Worm (Caenorhabditis elegans): Measurements from ENCODE around the gene F47B8.5.

F47B8.5 gene

DNA sequence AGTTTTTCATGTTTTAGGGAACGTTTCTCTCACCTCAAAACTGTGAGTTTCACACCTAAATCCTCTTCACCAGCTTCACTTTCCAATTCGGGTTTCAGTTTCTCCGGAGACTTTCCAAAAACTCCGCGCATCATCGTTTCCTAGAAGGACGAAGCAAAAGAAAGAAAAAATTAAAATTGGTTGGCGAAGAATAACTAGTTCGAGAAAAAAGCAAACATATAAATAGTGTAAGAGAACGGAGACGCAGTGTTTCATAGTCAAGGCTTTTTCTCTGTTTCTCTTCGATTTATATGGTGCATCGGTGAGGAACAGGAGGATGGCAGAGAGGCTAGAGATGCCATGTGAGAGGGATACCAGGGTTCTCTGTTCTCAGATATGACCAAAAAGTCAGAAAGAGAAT, 4.9 kb downstream of the F47B8.5 start, which contains the start of gene F47B8.3:
F47B8.3 (minus strand) TSS at position 261 of the 400 bp plus-strand sequence.
- no peak for TF ChIP-seq cebp-1 (GFP tag; IDR thresholded peaks at IDR 0.05)
- peak; percentile 70 for TF ChIP-seq cebp-1 (tag; optimal IDR thresholded peaks at IDR 0.05)
- no peak for TF ChIP-seq lsl-1 (GFP tag; optimal IDR thresholded peaks at IDR 0.05)
- TF ChIP-seq hmg-1.2 (GFP tag; IDR thresholded peaks at IDR 0.05): peak; percentile 75; the same call in 1 of the 2 replicates

DNA sequence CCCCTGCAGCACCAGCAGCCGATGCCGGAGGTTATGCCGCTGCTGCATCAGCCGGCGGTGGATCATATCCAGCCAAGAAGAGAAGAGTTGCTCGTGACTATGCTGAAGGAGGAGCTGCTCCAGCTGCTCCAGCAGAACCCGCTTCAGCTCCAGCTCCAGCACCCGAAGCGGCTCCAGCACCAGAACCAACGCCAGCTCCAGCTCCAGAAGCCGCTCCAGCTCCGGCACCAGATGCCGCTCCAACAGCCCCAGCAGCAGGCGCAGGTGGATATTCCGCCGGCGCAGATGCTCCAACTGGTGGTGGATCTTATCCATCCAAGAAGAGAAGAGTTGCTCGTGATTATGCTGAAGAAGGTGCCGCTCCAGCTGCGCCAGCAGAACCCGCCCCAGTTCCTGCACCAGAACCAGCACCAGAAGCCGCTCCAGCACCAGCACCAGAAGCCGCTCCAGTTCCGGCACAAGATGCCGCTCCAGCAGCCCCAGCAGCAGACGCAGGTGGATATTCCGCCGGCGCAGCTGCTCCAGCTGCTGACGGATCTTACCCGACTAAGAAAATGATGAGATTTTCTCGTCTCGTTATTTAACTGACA, 6.9 kb downstream of the F47B8.5 start:
- TF ChIP-seq madf-3 (GFP tag; IDR thresholded peaks at IDR 0.05) (no peak), B0336.3 (GFP tag; IDR thresholded peaks at IDR 0.05) (peak; percentile 31; the same call in 1 of the 2 replicates), lin-35 (GFP tag; optimal IDR thresholded peaks at IDR 0.05) (no peak), nfyb-1 (GFP tag; IDR thresholded peaks at IDR 0.05) (0 out of 2 replicates have a peak, but pooled peaks have one; percentile 30), bed-2 (GFP tag; IDR thresholded peaks at IDR 0.05) (no peak), tbp1 (GFP tag; optimal IDR thresholded peaks at IDR 0.05) (no peak), F57A8.1 (GFP tag; optimal IDR thresholded peaks at IDR 0.05) (peak; percentile 31), F10E7.11 (tag; optimal IDR thresholded peaks at IDR 0.05) (no peak), repo-1 (tag; optimal IDR thresholded peaks at IDR 0.05) (no peak), athp-1 (tag; optimal IDR thresholded peaks at IDR 0.05) (peak; percentile 15), egrh-3 (GFP tag; IDR thresholded peaks at IDR 0.05) (peak; percentile 98), ztf-3 (GFP tag; optimal IDR thresholded peaks at IDR 0.05) (no peak), pbrm-1 (GFP tag; IDR thresholded peaks at IDR 0.05) (0 out of 2 replicates have a peak, but pooled peaks have one; percentile 14), attf-3 (GFP tag; conservative IDR thresholded peaks at IDR 0.05) (no peak), ccch-3 (GFP tag; optimal IDR thresholded peaks at IDR 0.05) (no peak), hmg-1.2 (GFP tag; IDR thresholded peaks at IDR 0.05) (no peak), aptf-3 (GFP tag; IDR thresholded peaks at IDR 0.05) (no peak), cebp-1 (GFP tag; IDR thresholded peaks at IDR 0.05) (no peak), cebp-1 (tag; optimal IDR thresholded peaks at IDR 0.05) (peak; percentile 26), attf-5 (GFP tag; optimal IDR thresholded peaks at IDR 0.05) (peak; percentile 23), ama-1 (optimal IDR thresholded peaks at IDR 0.05) (no peak), ama-1 (GFP tag; optimal IDR thresholded peaks at IDR 0.05) (no peak), zfh-2 (GFP tag; conservative IDR thresholded peaks at IDR 0.05) (peak; percentile 95)

DNA sequence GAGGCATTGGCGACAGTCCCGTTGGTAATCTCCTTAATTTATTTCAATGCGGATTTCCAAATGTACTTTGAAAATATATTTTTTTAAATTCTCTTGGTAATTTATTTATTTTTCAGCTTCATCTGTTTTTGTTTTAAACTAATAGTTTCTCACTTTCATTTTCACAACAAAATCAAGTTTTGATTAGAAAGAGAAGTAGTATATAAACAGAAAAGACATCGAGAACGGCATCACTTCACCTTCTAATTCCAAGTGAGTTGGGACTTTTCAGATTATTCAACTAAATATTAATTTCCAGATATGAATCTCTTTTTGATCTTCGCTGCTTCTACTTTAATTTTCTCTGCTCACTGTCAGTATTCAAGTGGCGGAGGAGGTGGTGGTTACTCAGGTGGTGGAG, 7.4 kb downstream of the F47B8.5 start, which contains the start of gene F47B8.14:
F47B8.14 (plus strand) TSS at position 301 of the 400 bp plus-strand sequence.
- no peak for TF ChIP-seq lin-40 (tag; optimal IDR thresholded peaks at IDR 0.05)
- no peak for TF ChIP-seq pha-4 (tag; optimal IDR thresholded peaks at IDR 0.05)
- no peak for TF ChIP-seq die-1 (tag; optimal IDR thresholded peaks at IDR 0.05)
- no peak for TF ChIP-seq snpc-3.4 (tag; optimal IDR thresholded peaks at IDR 0.05)

DNA sequence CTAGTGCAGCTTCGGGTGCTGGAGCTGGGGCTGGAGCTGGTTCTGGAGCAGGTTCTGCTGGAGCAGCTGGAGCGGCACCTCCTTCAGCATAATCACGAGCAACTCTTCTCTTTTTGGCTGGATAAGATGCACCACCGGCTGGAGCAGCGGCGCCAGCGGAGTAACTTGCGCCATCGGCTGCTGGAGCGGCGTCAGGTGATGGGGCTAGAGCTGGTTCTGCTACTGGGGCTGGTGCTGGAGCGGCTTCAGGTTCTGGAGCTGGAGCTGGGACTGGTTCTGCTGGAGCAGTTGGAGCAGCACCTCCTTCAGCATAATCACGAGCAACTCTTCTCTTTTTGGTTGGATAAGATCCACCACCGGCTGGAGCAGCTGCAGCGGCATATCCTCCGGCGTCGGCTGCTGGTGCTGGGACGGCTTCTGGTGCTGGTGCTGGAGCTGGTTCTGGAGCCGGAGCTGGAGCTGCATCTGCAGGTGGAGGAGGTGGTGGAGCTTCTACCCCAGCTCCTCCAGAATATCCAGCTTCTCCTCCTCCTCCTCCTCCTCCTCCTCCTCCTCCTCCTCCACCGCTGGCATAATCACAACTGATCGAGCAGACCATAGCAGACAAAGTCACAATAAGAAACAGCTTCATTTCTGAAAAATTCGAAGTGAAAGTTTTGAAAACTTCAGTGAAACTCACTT, 8.4 kb downstream of the F47B8.5 start, which contains the start of gene F47B8.13:
F47B8.13 (minus strand) TSS at position 631 of the 681 bp plus-strand sequence.
- TF ChIP-seq snpc-3.4 (tag; optimal IDR thresholded peaks at IDR 0.05): no peak
- TF ChIP-seq F23B12.7 (tag; optimal IDR thresholded peaks at IDR 0.05; ENCODE audit: insufficient read depth): no peak
- TF ChIP-seq akir-1 (GFP tag; optimal IDR thresholded peaks at IDR 0.05): no peak
- no peak for TF ChIP-seq sea-2 (GFP tag; IDR thresholded peaks at IDR 0.05)
- no peak for TF ChIP-seq somi-1 (GFP tag; optimal IDR thresholded peaks at IDR 0.05)
- no peak for TF ChIP-seq cebp-1 (GFP tag; IDR thresholded peaks at IDR 0.05)
- no peak for TF ChIP-seq cebp-1 (tag; optimal IDR thresholded peaks at IDR 0.05)
- TF ChIP-seq hmg-1.2 (GFP tag; IDR thresholded peaks at IDR 0.05): no peak
- no peak for TF ChIP-seq die-1 (tag; optimal IDR thresholded peaks at IDR 0.05)
- TF ChIP-seq ekl-4 (GFP tag; IDR thresholded peaks at IDR 0.05): no peak
- peak; percentile 4; the same call in 1 of the 2 replicates for TF ChIP-seq ztf-28 (GFP tag; IDR thresholded peaks at IDR 0.05)
- no peak for TF ChIP-seq pha-4 (tag; optimal IDR thresholded peaks at IDR 0.05)
- TF ChIP-seq mes-4 (tag; optimal IDR thresholded peaks at IDR 0.05): no peak
- TF ChIP-seq snpc-4 (GFP tag; optimal IDR thresholded peaks at IDR 0.05): no peak
- no peak for TF ChIP-seq snpc-4 (tag; optimal IDR thresholded peaks at IDR 0.05)
- TF ChIP-seq snpc-1.3 (tag; optimal IDR thresholded peaks at IDR 0.05; ENCODE audit: insufficient read depth): no peak
- TF ChIP-seq madf-6 (GFP tag; IDR thresholded peaks at IDR 0.05): no peak
- TF ChIP-seq bed-2 (GFP tag; IDR thresholded peaks at IDR 0.05): no peak
- TF ChIP-seq lin-40 (tag; optimal IDR thresholded peaks at IDR 0.05): no peak
- no peak for TF ChIP-seq ama-1 (optimal IDR thresholded peaks at IDR 0.05)
- TF ChIP-seq ama-1 (GFP tag; optimal IDR thresholded peaks at IDR 0.05): no peak
- TF ChIP-seq T07F8.4 (tag; optimal IDR thresholded peaks at IDR 0.05): no peak
- TF ChIP-seq K11D2.4 (GFP tag; IDR thresholded peaks at IDR 0.05): no peak
